Fruit fly (Drosophila melanogaster) Kc167 (cell line): Measurements from ENCODE around the gene CG14036.

Experiments
- Sin3A ChIP-seq: fragments of >200 bp; optimal IDR thresholded peaks from 2 replicates; lab custom pipeline; 2018; ENCODE audit warnings: missing external identifiers
- h ChIP-seq: fragments of >200 bp; optimal IDR thresholded peaks from 3 replicates; lab custom pipeline; 2018; ENCODE audit warnings: missing external identifiers
- insv ChIP-seq: fragments of >200 bp; optimal IDR thresholded peaks from 3 replicates; lab custom pipeline; 2018; ENCODE audit warnings: missing external identifiers
- psq ChIP-seq: fragments of >200 bp; optimal IDR thresholded peaks from 2 replicates; lab custom pipeline; 2017; ENCODE audit warnings: missing external identifiers
- ttk ChIP-seq: sonication (Bioruptor generic); optimal IDR thresholded peaks from 2 replicates; lab custom pipeline; 2017; ENCODE audit warnings: missing external identifiers

- TF ChIP-seq h (lab: Kevin White, UChicago) (no peak), psq (lab: Kevin White, UChicago) (no peak), ttk (no peak), Sin3A (no peak), insv (lab: Kevin White, UChicago) (no peak)
Observed at dm6 chr2L:5007256-5007655, 47.6 kb downstream of the CG14036 start.
